Worm (Caenorhabditis elegans) whole organism, L2 larva: ENCODE results near the gene F11E6.8.
A peak's percentile ranks its signal among the peaks of the same experiment; 100 is the strongest.

ENCODE experiments used
- C34F6.9 ChIP-seq: fragments of 150-350 bp; optimal IDR thresholded peaks from 2 replicates; lab custom pipeline; 2014; ENCODE audit warnings: missing biosample characterization, missing genetic modification characterization
- F13H6.1 ChIP-seq: sonication (generic microtip); optimal IDR thresholded peaks from 2 replicates; lab custom pipeline; 2016; ENCODE audit warnings: missing genetic modification characterization, missing compliant biosample characterization
- aly-2 ChIP-seq: fragments of 150-350 bp; optimal IDR thresholded peaks from 2 replicates; lab custom pipeline; 2014; ENCODE audit warnings: missing biosample characterization, missing genetic modification characterization
- blmp-1 ChIP-seq: sonication (generic microtip); optimal IDR thresholded peaks from 2 replicates; lab custom pipeline; 2017; ENCODE audit warnings: missing genetic modification characterization, mild to moderate bottlenecking, missing compliant biosample characterization, antibody characterized with exemption, moderate library complexity; ENCODE audit not compliant: insufficient read depth
- crh-2 ChIP-seq: sonication (generic microtip); optimal IDR thresholded peaks from 2 replicates; lab custom pipeline; 2017; ENCODE audit warnings: missing biosample characterization, missing genetic modification characterization
- fos-1 ChIP-seq: fragments of 150-350 bp; optimal IDR thresholded peaks from 2 replicates; lab custom pipeline; 2014; ENCODE audit warnings: missing biosample characterization, missing genetic modification characterization
- gmeb-1 ChIP-seq: fragments of 150-350 bp; optimal IDR thresholded peaks from 2 replicates; lab custom pipeline; 2014; ENCODE audit warnings: missing biosample characterization, missing genetic modification characterization
- lin-11 ChIP-seq: fragments of 150-350 bp; sonication (generic microtip); optimal IDR thresholded peaks from 2 replicates; lab custom pipeline; 2014; ENCODE audit warnings: missing biosample characterization, missing genetic modification characterization, inconsistent platforms, mixed read lengths
- lin-13 ChIP-seq: fragments of 150-350 bp; optimal IDR thresholded peaks from 2 replicates; lab custom pipeline; 2014; ENCODE audit warnings: missing biosample characterization, missing genetic modification reagents, missing genetic modification characterization
- lin-39 ChIP-seq: fragments of 150-350 bp; optimal IDR thresholded peaks from 2 replicates; lab custom pipeline; 2014; ENCODE audit warnings: missing biosample characterization, missing genetic modification reagents, missing genetic modification characterization
- lsy-2 ChIP-seq, 2 experiments: fragments of 150-350 bp in 1 of 2; sonication (generic microtip) in 1 of 2; optimal IDR thresholded peaks; 2 replicates each; lab custom pipeline; 2014 to 2017; ENCODE audit warnings: missing biosample characterization in 2 of 2, missing genetic modification characterization in 2 of 2
- nhr-11 ChIP-seq: fragments of 150-350 bp; optimal IDR thresholded peaks from 2 replicates; lab custom pipeline; 2014; ENCODE audit warnings: missing biosample characterization, missing genetic modification characterization
- nhr-12 ChIP-seq: fragments of 150-350 bp; optimal IDR thresholded peaks from 2 replicates; lab custom pipeline; 2014; ENCODE audit warnings: missing biosample characterization, missing genetic modification characterization
- nhr-129 ChIP-seq: fragments of 150-350 bp; optimal IDR thresholded peaks from 2 replicates; lab custom pipeline; 2014; ENCODE audit warnings: missing biosample characterization, missing genetic modification characterization
- nhr-23 ChIP-seq: fragments of 150-350 bp; optimal IDR thresholded peaks from 2 replicates; lab custom pipeline; 2014; ENCODE audit warnings: missing biosample characterization, missing genetic modification reagents, missing genetic modification characterization
- nhr-237 ChIP-seq: fragments of 150-350 bp; optimal IDR thresholded peaks from 2 replicates; lab custom pipeline; 2014; ENCODE audit warnings: missing biosample characterization, missing genetic modification characterization
- nhr-77 ChIP-seq: fragments of 150-350 bp; optimal IDR thresholded peaks from 2 replicates; lab custom pipeline; 2014; ENCODE audit warnings: missing biosample characterization, missing genetic modification characterization
- peb-1 ChIP-seq: fragments of 150-350 bp; optimal IDR thresholded peaks from 2 replicates; lab custom pipeline; 2014; ENCODE audit warnings: missing biosample characterization, missing genetic modification characterization
- skn-1 ChIP-seq: sonication (generic microtip); optimal IDR thresholded peaks from 2 replicates; lab custom pipeline; 2017; ENCODE audit warnings: missing biosample characterization, missing genetic modification characterization
- sma-9 ChIP-seq, 2 experiments: fragments of 150-350 bp in 1 of 2; sonication (generic microtip) in 1 of 2; optimal IDR thresholded peaks; 2 replicates each; lab custom pipeline; 2014 to 2016; ENCODE audit warnings: missing genetic modification characterization in 2 of 2, mild to moderate bottlenecking in 1 of 2, missing biosample characterization in 1 of 2, missing compliant biosample characterization in 1 of 2, missing genetic modification reagents in 1 of 2, moderate library complexity in 1 of 2
- unc-55 ChIP-seq: fragments of 150-350 bp; sonication (generic microtip); optimal IDR thresholded peaks from 3 replicates; lab custom pipeline; 2014; ENCODE audit warnings: missing biosample characterization, missing genetic modification reagents, missing genetic modification characterization
- zag-1 ChIP-seq: fragments of 150-350 bp; optimal IDR thresholded peaks from 2 replicates; lab custom pipeline; 2014; ENCODE audit warnings: missing biosample characterization, missing genetic modification characterization
- ztf-11 ChIP-seq: sonication (generic microtip); optimal IDR thresholded peaks from 2 replicates; lab custom pipeline; 2017; ENCODE audit warnings: missing biosample characterization, missing genetic modification characterization

The F11E6.8 gene

ce11 chrIV:17406119-17406518 is 44.2 kb downstream of the F11E6.8 start:
- peak; percentile 6 for TF ChIP-seq fos-1 (tag; lab: Kevin White, UChicago)
- no peak for TF ChIP-seq nhr-23
- TF ChIP-seq crh-2, result peak; percentile 10
- TF ChIP-seq unc-55 (GFP tag; lab: Kevin White, UChicago), result no peak
- TF ChIP-seq gmeb-1, result peak; percentile 3
- peak; percentile 57 for TF ChIP-seq blmp-1
- no peak for TF ChIP-seq nhr-12 (tag; lab: Kevin White, UChicago)
- TF ChIP-seq zag-1 (tag; lab: Kevin White, UChicago), result no peak
- no peak for TF ChIP-seq C34F6.9
- TF ChIP-seq nhr-77 (tag; lab: Kevin White, UChicago), result no peak
- peak; percentile 54 for TF ChIP-seq sma-9 (GFP tag; optimal IDR thresholded peaks at IDR 0.05; lab: Kevin White, UChicago)
- no peak for TF ChIP-seq sma-9 (tag; optimal IDR thresholded peaks at IDR 0.05; lab: Kevin White, UChicago)
- TF ChIP-seq nhr-129 (tag; lab: Kevin White, UChicago), result peak; percentile 19

- TF ChIP-seq ztf-11 (tag; lab: Kevin White, UChicago) (no peak), fos-1 (tag; lab: Kevin White, UChicago) (peak; percentile 10)
These were observed 44.8 kb downstream of the F11E6.8 start, which contains the start of gene pmp-4 for ce11 chrIV:17405530-17405929. pmp-4 (minus strand) TSS chrIV:17405630.

- TF ChIP-seq blmp-1, result no peak
- TF ChIP-seq peb-1, result no peak
- TF ChIP-seq skn-1 (tag; lab: Kevin White, UChicago), result no peak
- TF ChIP-seq nhr-237, result no peak
- no peak for TF ChIP-seq ztf-11 (tag; lab: Kevin White, UChicago)
- no peak for TF ChIP-seq F13H6.1 (tag; lab: Kevin White, UChicago)
- no peak for TF ChIP-seq lin-13 (GFP tag; lab: Kevin White, UChicago)
- no peak for TF ChIP-seq gmeb-1
These were observed 50.9 kb downstream of the F11E6.8 start, which contains the start of gene T02D1.4 for ce11 chrIV:17399455-17399854. T02D1.4 (plus strand) TSS chrIV:17399755.

ce11 chrIV:17395910-17396309 is 54.4 kb downstream of the F11E6.8 start, which contains the start of gene sru-15:
sru-15 (plus strand) TSS chrIV:17396210.
- TF ChIP-seq nhr-77 (tag; lab: Kevin White, UChicago) (no peak), lin-39 (no peak), nhr-23 (no peak), lin-11 (tag; lab: Kevin White, UChicago) (no peak), aly-2 (tag; lab: Kevin White, UChicago) (no peak), peb-1 (no peak), nhr-11 (tag; lab: Kevin White, UChicago) (no peak), lsy-2 (tag; optimal IDR thresholded peaks at IDR 0.05; lab: Kevin White, UChicago) (no peak), zag-1 (tag; lab: Kevin White, UChicago) (no peak)
